Fruit fly (Drosophila melanogaster): Measurements from ENCODE around the gene CG43815.
A peak's percentile ranks its signal among the peaks of the same experiment; 100 is the strongest.

DNA sequence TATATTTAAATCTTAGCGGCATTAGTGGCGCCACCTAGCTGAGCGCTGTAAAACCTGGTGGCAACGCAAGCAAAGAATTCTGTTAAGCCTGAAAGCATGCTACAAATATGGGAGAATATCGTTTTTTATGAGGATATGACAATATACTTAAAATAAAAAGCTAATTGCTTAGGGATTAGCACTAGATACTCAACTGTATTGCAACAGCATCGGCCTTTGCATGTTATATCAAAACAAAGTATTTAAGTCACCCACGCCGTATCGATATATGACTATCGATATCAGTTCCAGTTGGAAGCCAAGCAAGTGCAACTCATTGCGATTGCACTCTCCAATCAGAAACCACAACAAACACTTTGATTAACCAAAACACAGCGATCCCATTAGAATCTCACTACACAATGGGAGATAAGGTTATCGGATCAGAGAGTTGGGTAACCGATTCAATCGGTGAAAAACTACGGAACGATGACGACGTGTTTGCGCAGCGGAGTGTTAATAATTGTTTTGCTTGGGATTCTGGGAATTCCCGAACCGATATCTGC, 42.9 kb downstream of the CG43815 start, which contains the start of gene Ugt36A1:
- TF ChIP-seq CG8478 (optimal IDR thresholded peaks at IDR 0.05), result no peak
- TF ChIP-seq CTCF (optimal IDR thresholded peaks at IDR 0.05), result peak; percentile 89 to 91

All from S2 (cell line).